Worm (Caenorhabditis elegans): ENCODE measurements around the gene lnp-1.

The lnp-1 gene

DNA sequence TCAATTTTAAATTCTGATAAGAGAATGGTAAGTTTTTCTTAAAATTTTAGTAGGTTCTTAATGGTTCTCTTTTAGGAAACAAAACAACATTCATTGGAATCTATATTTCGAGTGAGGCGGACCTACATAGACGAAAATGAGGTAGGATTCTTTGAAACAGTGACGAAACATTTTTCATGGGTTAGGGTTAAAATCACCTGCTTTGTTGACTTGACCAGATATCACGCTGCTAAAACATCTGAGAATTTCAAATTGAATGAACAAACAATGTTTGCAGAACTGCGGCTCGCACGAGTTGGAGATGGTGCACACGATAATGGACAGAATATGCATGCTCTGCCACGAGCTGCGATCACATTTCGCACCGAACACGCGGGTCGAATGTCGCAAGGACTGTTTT, 26.3 kb upstream of the lnp-1 start:
- TF ChIP-seq nhr-47 (tag; optimal IDR thresholded peaks at IDR 0.05) (no peak), nhr-77 (tag; optimal IDR thresholded peaks at IDR 0.05) (no peak), ama-1 (optimal IDR thresholded peaks at IDR 0.05) (no peak), hlh-4 (tag; optimal IDR thresholded peaks at IDR 0.05) (peak; percentile 84)

- TF ChIP-seq ets-5 (GFP tag; IDR thresholded peaks at IDR 0.05) (no peak), fkh-8 (tag; optimal IDR thresholded peaks at IDR 0.05) (no peak), elt-3 (tag; optimal IDR thresholded peaks at IDR 0.05) (no peak), lin-35 (GFP tag; optimal IDR thresholded peaks at IDR 0.05) (no peak), grh-1 (GFP tag; IDR thresholded peaks at IDR 0.05) (no peak), unc-130 (tag; optimal IDR thresholded peaks at IDR 0.05) (no peak), jun-1 (tag; optimal IDR thresholded peaks at IDR 0.05) (peak; percentile 13), pag-3 (tag; optimal IDR thresholded peaks at IDR 0.05; ENCODE audit: borderline replicate concordance, insufficient read depth) (no peak), lin-14 (GFP tag; optimal IDR thresholded peaks at IDR 0.05) (peak; percentile 4), hpl-2 (GFP tag; optimal IDR thresholded peaks at IDR 0.05) (no peak), nhr-20 (tag; optimal IDR thresholded peaks at IDR 0.05) (peak; percentile 23), nhr-19 (GFP tag; conservative IDR thresholded peaks at IDR 0.05) (no peak), nhr-47 (tag; optimal IDR thresholded peaks at IDR 0.05) (no peak), mdl-1 (tag; optimal IDR thresholded peaks at IDR 0.05) (peak in 1 of 2 experiments; percentile 64), fkh-10 (GFP tag; optimal IDR thresholded peaks at IDR 0.05) (no peak), ceh-90 (tag; optimal IDR thresholded peaks at IDR 0.05) (no peak), ceh-63 (GFP tag; optimal IDR thresholded peaks at IDR 0.05) (no peak), C34B4.2 (tag; optimal IDR thresholded peaks at IDR 0.05) (no peak), lin-39 (tag; optimal IDR thresholded peaks at IDR 0.05) (no peak), snu-23 (GFP tag; optimal IDR thresholded peaks at IDR 0.05) (no peak), nhr-12 (tag; optimal IDR thresholded peaks at IDR 0.05) (no peak), snpc-4 (tag; optimal IDR thresholded peaks at IDR 0.05) (no peak), tlp-1 (tag; optimal IDR thresholded peaks at IDR 0.05) (peak; percentile 27), C04F5.9 (tag; optimal IDR thresholded peaks at IDR 0.05) (no peak), nhr-71 (tag; optimal IDR thresholded peaks at IDR 0.05) (peak; percentile 31), nhr-28 (tag; optimal IDR thresholded peaks at IDR 0.05) (no peak), C16A3.4 (tag; optimal IDR thresholded peaks at IDR 0.05) (no peak), elt-2 (tag; optimal IDR thresholded peaks at IDR 0.05) (peak; percentile 98), nhr-90 (tag; optimal IDR thresholded peaks at IDR 0.05; ENCODE audit: poor library complexity) (peak; percentile 13)
Measured at ce11 chrX:4564717-4565316, 23.7 kb upstream of the lnp-1 start, which contains the start of gene amt-4. Gene amt-4, plus strand, starts transcription at chrX:4565302.

DNA sequence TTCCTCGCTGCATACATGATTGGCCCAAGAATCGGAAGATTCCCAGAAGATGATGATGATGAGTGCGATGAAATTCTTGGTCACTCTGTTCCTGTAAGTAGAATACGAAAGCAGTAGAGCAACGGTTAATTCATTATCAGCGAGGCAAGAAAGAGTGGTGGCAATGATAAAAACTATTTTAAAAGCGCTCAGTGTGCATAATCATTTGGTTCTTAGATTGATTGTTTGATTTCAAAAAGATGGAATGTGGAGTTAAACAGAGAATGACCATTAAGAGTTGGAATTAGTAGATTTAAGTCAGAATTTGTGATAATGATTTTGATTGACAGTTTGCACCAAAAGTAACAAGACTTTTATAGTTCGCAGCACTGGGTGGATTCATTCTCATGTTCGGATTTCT, 21.5 kb upstream of the lnp-1 start:
- TF ChIP-seq elt-2 (tag; optimal IDR thresholded peaks at IDR 0.05) (peak; percentile 67), efl-1 (optimal IDR thresholded peaks at IDR 0.05) (no peak), efl-1 (GFP tag; optimal IDR thresholded peaks at IDR 0.05 in 1 of 2) (no peak)

- TF ChIP-seq rnt-1 (tag; optimal IDR thresholded peaks at IDR 0.05) (no peak), elt-3 (tag; optimal IDR thresholded peaks at IDR 0.05) (peak in 1 of 6 experiments; percentile 63), nhr-11 (tag; optimal IDR thresholded peaks at IDR 0.05) (no peak), tbx-2 (tag; optimal IDR thresholded peaks at IDR 0.05) (no peak), lir-3 (tag; optimal IDR thresholded peaks at IDR 0.05; ENCODE audit: poor library complexity) (no peak), hpl-2 (GFP tag; optimal IDR thresholded peaks at IDR 0.05) (no peak), blmp-1 (tag; optimal IDR thresholded peaks at IDR 0.05) (peak; percentile 30), sox-4 (tag; optimal IDR thresholded peaks at IDR 0.05) (no peak), nhr-85 (tag) (peak; percentile 90), lsy-2 (tag; optimal IDR thresholded peaks at IDR 0.05) (peak in 1 of 2 experiments; percentile 5), ces-1 (GFP tag; optimal IDR thresholded peaks at IDR 0.05) (no peak), sup-37 (GFP tag; optimal IDR thresholded peaks at IDR 0.05) (no peak), nhr-71 (tag; optimal IDR thresholded peaks at IDR 0.05) (peak; percentile 11), nhr-20 (tag; optimal IDR thresholded peaks at IDR 0.05) (peak; percentile 85), pqm-1 (tag; optimal IDR thresholded peaks at IDR 0.05) (no peak), lin-14 (GFP tag; optimal IDR thresholded peaks at IDR 0.05) (peak; percentile 60), snu-23 (GFP tag; optimal IDR thresholded peaks at IDR 0.05) (peak; percentile 0), mep-1 (tag; optimal IDR thresholded peaks at IDR 0.05) (no peak), irx-1 (tag; optimal IDR thresholded peaks at IDR 0.05) (no peak)
Measured at ce11 chrX:4569276-4569675, 19.3 kb upstream of the lnp-1 start.
